Worm (Caenorhabditis elegans): ENCODE data around the gene C32H11.4.

Gene C32H11.4

DNA sequence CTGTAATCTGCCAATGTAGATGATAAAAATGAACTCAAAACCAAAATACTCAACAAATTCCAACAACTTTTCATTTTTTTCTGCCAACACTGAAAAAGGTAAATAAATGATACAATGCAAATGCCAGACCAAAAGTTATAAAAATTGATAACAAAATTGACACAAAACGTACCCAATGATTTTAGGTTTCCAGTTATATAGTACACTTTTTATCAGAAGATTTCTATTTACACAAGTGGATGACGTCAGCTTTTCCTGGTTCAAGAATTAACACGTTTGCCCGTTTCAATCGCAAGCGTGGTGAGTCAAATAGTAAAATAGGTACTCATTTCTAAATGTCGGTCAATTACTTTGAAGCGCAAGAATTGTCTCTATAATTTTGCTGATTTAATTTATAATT is 41.5 kb upstream of the C32H11.4 start, which contains the start of gene ZK896.5 (continued):
- TF ChIP-seq nhr-25 (tag; optimal IDR thresholded peaks at IDR 0.05; ENCODE audit: borderline replicate concordance, insufficient read depth) (no peak), egl-27 (tag; optimal IDR thresholded peaks at IDR 0.05) (no peak), hif-1 (tag; optimal IDR thresholded peaks at IDR 0.05) (no peak), snpc-4 (tag; optimal IDR thresholded peaks at IDR 0.05) (no peak), F44E2.7 (GFP tag; IDR thresholded peaks at IDR 0.05) (no peak), F49E8.2 (tag; optimal IDR thresholded peaks at IDR 0.05; ENCODE audit: borderline replicate concordance) (no peak), egl-43 (GFP tag; IDR thresholded peaks at IDR 0.05) (no peak), R02D3.7 (tag; optimal IDR thresholded peaks at IDR 0.05) (no peak), lin-15B (tag; optimal IDR thresholded peaks at IDR 0.05) (no peak), ama-1 (optimal IDR thresholded peaks at IDR 0.05) (no peak), ceh-44 (GFP tag; IDR thresholded peaks at IDR 0.05) (no peak), ceh-20 (GFP tag; IDR thresholded peaks at IDR 0.05) (no peak), daf-8 (GFP tag; IDR thresholded peaks at IDR 0.05) (no peak), nhr-77 (tag; optimal IDR thresholded peaks at IDR 0.05) (no peak), lin-29 (GFP tag; IDR thresholded peaks at IDR 0.05) (no peak), mdl-1 (tag; optimal IDR thresholded peaks at IDR 0.05) (no peak), Y105C5A.15 (GFP tag; IDR thresholded peaks at IDR 0.05) (no peak), T26A8.4 (GFP tag; IDR thresholded peaks at IDR 0.05) (no peak), mdt-29 (GFP tag; IDR thresholded peaks at IDR 0.05) (no peak), mes-2 (tag; optimal IDR thresholded peaks at IDR 0.05; ENCODE audit: poor library complexity, severe bottlenecking) (no peak), nhr-41 (GFP tag; IDR thresholded peaks at IDR 0.05) (no peak), fos-1 (tag; optimal IDR thresholded peaks at IDR 0.05) (no peak), nhr-6 (tag; optimal IDR thresholded peaks at IDR 0.05) (no peak), mxl-3 (GFP tag; optimal IDR thresholded peaks at IDR 0.05) (no peak), rbr-2 (tag; optimal IDR thresholded peaks at IDR 0.05) (no peak), ctbp-1 (GFP tag; IDR thresholded peaks at IDR 0.05) (no peak), ZK546.5 (tag; optimal IDR thresholded peaks at IDR 0.05) (no peak), daf-19 (GFP tag; conservative IDR thresholded peaks at IDR 0.05) (no peak), nhr-42 (GFP tag; IDR thresholded peaks at IDR 0.05) (no peak), dmd-9 (GFP tag; IDR thresholded peaks at IDR 0.05) (no peak), T20F7.1 (GFP tag; optimal IDR thresholded peaks at IDR 0.05) (no peak), ces-1 (GFP tag; optimal IDR thresholded peaks at IDR 0.05) (no peak), nhr-76 (tag; optimal IDR thresholded peaks at IDR 0.05) (no peak), tag-97 (GFP tag; IDR thresholded peaks at IDR 0.05) (no peak), zip-2 (tag; optimal IDR thresholded peaks at IDR 0.05) (no peak), ztf-11 (tag; optimal IDR thresholded peaks at IDR 0.05) (no peak), lin-38 (GFP tag; IDR thresholded peaks at IDR 0.05) (no peak), nhr-28 (tag; optimal IDR thresholded peaks at IDR 0.05) (peak; percentile 13), Y75B8A.6 (GFP tag; IDR thresholded peaks at IDR 0.05) (no peak), F10B5.3 (tag; optimal IDR thresholded peaks at IDR 0.05) (no peak), unc-130 (GFP tag; optimal IDR thresholded peaks at IDR 0.05) (no peak), nhr-102 (tag; optimal IDR thresholded peaks at IDR 0.05) (no peak), lir-3 (tag; optimal IDR thresholded peaks at IDR 0.05) (no peak), hmg-1.1 (GFP tag; IDR thresholded peaks at IDR 0.05) (no peak), madf-5 (GFP tag; IDR thresholded peaks at IDR 0.05) (no peak), arid-1 (GFP tag; conservative IDR thresholded peaks at IDR 0.05) (no peak), zag-1 (tag; optimal IDR thresholded peaks at IDR 0.05) (no peak), daf-16 (GFP tag; optimal IDR thresholded peaks at IDR 0.05) (no peak), daf-16 (tag; optimal IDR thresholded peaks at IDR 0.05) (peak; percentile 65), hlh-11 (tag; optimal IDR thresholded peaks at IDR 0.05) (peak; percentile 23), snpc-1.2 (GFP tag; IDR thresholded peaks at IDR 0.05) (no peak), aly-2 (tag; optimal IDR thresholded peaks at IDR 0.05) (no peak), zip-11 (GFP tag; IDR thresholded peaks at IDR 0.05) (no peak)
